Worm (Caenorhabditis elegans) whole organism, late embryonic: ENCODE data around the gene exos-4.1.

Source experiments
- C08G9.2 ChIP-seq: sonication (generic microtip); optimal IDR thresholded peaks from 2 replicates; lab custom pipeline; 2016; ENCODE audit warnings: mild to moderate bottlenecking, missing genetic modification characterization, moderate library complexity, missing compliant biosample characterization
- C38D4.7 ChIP-seq: fragments of 200-800 bp; sonication (Bioruptor generic); optimal IDR thresholded peaks from 2 replicates; lab custom pipeline; 2018; ENCODE audit warnings: mild to moderate bottlenecking, missing genetic modification characterization, moderate library complexity, missing compliant biosample characterization
- F13H6.1 ChIP-seq: sonication (generic microtip); optimal IDR thresholded peaks from 2 replicates; lab custom pipeline; 2016; ENCODE audit warnings: missing genetic modification characterization, missing compliant biosample characterization
- K09A11.1 ChIP-seq: sonication (generic microtip); optimal IDR thresholded peaks from 2 replicates; lab custom pipeline; 2017; ENCODE audit warnings: antibody characterized with exemption, mild to moderate bottlenecking, missing genetic modification characterization, missing compliant biosample characterization; ENCODE audit not compliant: insufficient read depth
- T23F11.4 ChIP-seq: fragments of 200-800 bp; sonication (Bioruptor generic); optimal IDR thresholded peaks from 2 replicates; lab custom pipeline; 2018; ENCODE audit warnings: mild to moderate bottlenecking, missing genetic modification characterization, missing compliant biosample characterization
- Y22D7AL.16 ChIP-seq: sonication (generic microtip); optimal IDR thresholded peaks from 2 replicates; lab custom pipeline; 2016; ENCODE audit warnings: missing genetic modification characterization, missing compliant biosample characterization
- ama-1 ChIP-seq: fragments of 150-350 bp; optimal IDR thresholded peaks from 2 replicates; lab custom pipeline; 2014
- ceh-2 ChIP-seq: sonication (generic microtip); optimal IDR thresholded peaks from 2 replicates; lab custom pipeline; 2016; ENCODE audit warnings: missing genotype, missing genetic modification characterization, missing compliant biosample characterization
- ceh-24 ChIP-seq: sonication (generic microtip); optimal IDR thresholded peaks from 2 replicates; lab custom pipeline; 2016; ENCODE audit warnings: mild to moderate bottlenecking, missing genetic modification characterization, missing compliant biosample characterization
- ceh-30 ChIP-seq: fragments of 150-350 bp; optimal IDR thresholded peaks from 2 replicates; lab custom pipeline; 2014; ENCODE audit warnings: missing biosample characterization, missing genetic modification characterization
- ceh-45 ChIP-seq: fragments of 200-800 bp; sonication (Bioruptor generic); IDR thresholded peaks from 2 replicates; pipeline ENCODE4 v1.3.6; 2022; ENCODE audit warnings: missing genetic modification reagents, missing genetic modification characterization, missing compliant biosample characterization
- ceh-9 ChIP-seq: sonication (generic microtip); optimal IDR thresholded peaks from 2 replicates; lab custom pipeline; 2016; ENCODE audit warnings: mild to moderate bottlenecking, missing genetic modification characterization, inconsistent platforms, missing compliant biosample characterization
- elt-2 ChIP-seq: sonication (generic microtip); optimal IDR thresholded peaks from 2 replicates; lab custom pipeline; 2016; ENCODE audit warnings: missing genetic modification reagents, missing genetic modification characterization, missing compliant biosample characterization
- fkh-10 ChIP-seq: fragments of 150-350 bp; optimal IDR thresholded peaks from 2 replicates; lab custom pipeline; 2014; ENCODE audit warnings: missing biosample characterization, missing genetic modification reagents, missing genetic modification characterization
- hlh-13 ChIP-seq: fragments of 200-800 bp; sonication (Bioruptor generic); optimal IDR thresholded peaks from 2 replicates; lab custom pipeline; 2018; ENCODE audit warnings: mild to moderate bottlenecking, missing genetic modification characterization, missing compliant biosample characterization
- hlh-15 ChIP-seq: sonication (generic microtip); optimal IDR thresholded peaks from 2 replicates; lab custom pipeline; 2016; ENCODE audit warnings: missing genetic modification characterization, missing compliant biosample characterization
- hlh-8 ChIP-seq: sonication (generic microtip); optimal IDR thresholded peaks from 2 replicates; lab custom pipeline; 2016; ENCODE audit warnings: missing genotype, missing genetic modification characterization, missing compliant biosample characterization
- lin-11 ChIP-seq: fragments of 200-800 bp; sonication (Bioruptor generic); optimal IDR thresholded peaks from 2 replicates; lab custom pipeline; 2018; ENCODE audit warnings: mild to moderate bottlenecking, missing genetic modification characterization, missing compliant biosample characterization
- madf-2 ChIP-seq: sonication (generic microtip); optimal IDR thresholded peaks from 2 replicates; lab custom pipeline; 2017; ENCODE audit warnings: missing genetic modification characterization, missing compliant biosample characterization
- mec-3 ChIP-seq: sonication (generic microtip); optimal IDR thresholded peaks from 2 replicates; lab custom pipeline; 2016; ENCODE audit warnings: borderline replicate concordance, missing genetic modification characterization, missing compliant biosample characterization
- nfya-1 ChIP-seq: sonication (generic microtip); optimal IDR thresholded peaks from 2 replicates; lab custom pipeline; 2017; ENCODE audit warnings: missing genetic modification characterization, mild to moderate bottlenecking, missing compliant biosample characterization, antibody characterized with exemption, moderate library complexity
- nhr-232 ChIP-seq: sonication (generic microtip); optimal IDR thresholded peaks from 2 replicates; lab custom pipeline; 2016; ENCODE audit warnings: missing genetic modification characterization, missing compliant biosample characterization
- odd-2 ChIP-seq: sonication (generic microtip); optimal IDR thresholded peaks from 2 replicates; lab custom pipeline; 2017; ENCODE audit warnings: antibody characterized with exemption, mild to moderate bottlenecking, missing genetic modification characterization, missing compliant biosample characterization
- pat-9 ChIP-seq: fragments of 200-800 bp; sonication (Bioruptor generic); optimal IDR thresholded peaks from 2 replicates; lab custom pipeline; 2018; ENCODE audit warnings: mild to moderate bottlenecking, missing genetic modification characterization, moderate library complexity, missing compliant biosample characterization
- pha-4 ChIP-seq: fragments of 150-350 bp; optimal IDR thresholded peaks from 2 replicates; lab custom pipeline; 2018; ENCODE audit warnings: missing biosample characterization, missing genetic modification reagents, missing genetic modification characterization
- pqm-1 ChIP-seq: sonication (generic microtip); optimal IDR thresholded peaks from 2 replicates; lab custom pipeline; 2016; ENCODE audit warnings: missing genetic modification characterization, missing compliant biosample characterization
- pros-1 ChIP-seq: fragments of 150-350 bp; optimal IDR thresholded peaks from 2 replicates; lab custom pipeline; 2014; ENCODE audit warnings: missing biosample characterization, missing genetic modification reagents, missing genetic modification characterization
- ref-2 ChIP-seq: sonication (generic microtip); optimal IDR thresholded peaks from 2 replicates; lab custom pipeline; 2016; ENCODE audit warnings: missing genetic modification characterization, missing compliant biosample characterization
- rnt-1 ChIP-seq: sonication (generic microtip); optimal IDR thresholded peaks from 2 replicates; lab custom pipeline; 2016; ENCODE audit warnings: missing genetic modification characterization, missing compliant biosample characterization
- syd-9 ChIP-seq: sonication (generic microtip); optimal IDR thresholded peaks from 2 replicates; lab custom pipeline; 2016; ENCODE audit warnings: mild to moderate bottlenecking, missing genetic modification characterization, moderate library complexity, missing compliant biosample characterization
- ttx-3 ChIP-seq: sonication (generic microtip); optimal IDR thresholded peaks from 2 replicates; lab custom pipeline; 2016; ENCODE audit warnings: missing genetic modification reagents, missing genetic modification characterization, missing compliant biosample characterization
- unc-3 ChIP-seq, 2 experiments: fragments of 200-800 bp in 1 of 2; sonication (Bioruptor generic) in 1 of 2; sonication (generic microtip) in 1 of 2; conservative IDR thresholded peaks in 1 of 2; optimal IDR thresholded peaks in 1 of 2; 2 replicates each; pipeline versions ENCODE4 v1.3.6 to Lab custom; 2016 to 2022; ENCODE audit warnings: missing compliant biosample characterization in 2 of 2, missing genetic modification characterization in 2 of 2, missing genetic modification reagents in 1 of 2
- unc-55 ChIP-seq: sonication (generic microtip); optimal IDR thresholded peaks from 2 replicates; lab custom pipeline; 2017; ENCODE audit warnings: missing biosample characterization, missing genetic modification reagents, missing genetic modification characterization
- zip-5 ChIP-seq: sonication (generic microtip); optimal IDR thresholded peaks from 2 replicates; lab custom pipeline; 2016; ENCODE audit warnings: missing genetic modification characterization, missing compliant biosample characterization

Gene exos-4.1

ce11 chrIV:13098652-13099051, at the start of gene exos-4.1, which contains the start of the genes dli-1 and tin-9.2 (continued):
- TF ChIP-seq syd-9 (tag; lab: Kevin White, UChicago) (no peak), ceh-45 (GFP tag; lab: Robert Waterston, UW) (no peak), ref-2 (tag; lab: Kevin White, UChicago) (no peak), pqm-1 (no peak), nhr-232 (tag; lab: Kevin White, UChicago) (no peak), C38D4.7 (no peak), fkh-10 (GFP tag; lab: Kevin White, UChicago) (no peak)
- TF ChIP-seq, all 69 proteins: peak for 8

ce11 chrIV:13051073-13051472, 47.7 kb upstream of the exos-4.1 start, which contains the start of gene scl-11:
TSS of gene scl-11 (plus strand) at chrIV:13051373.
- TF ChIP-seq C08G9.2 (no peak), hlh-13 (no peak), nfya-1 (tag; lab: Kevin White, UChicago) (no peak), K09A11.1 (tag; lab: Kevin White, UChicago) (no peak), ceh-9 (tag; lab: Kevin White, UChicago) (no peak), lin-11 (tag; lab: Kevin White, UChicago) (no peak), madf-2 (tag; lab: Kevin White, UChicago) (no peak), hlh-15 (tag; lab: Kevin White, UChicago) (no peak), ceh-2 (tag; lab: Kevin White, UChicago) (no peak), F13H6.1 (tag; lab: Kevin White, UChicago) (no peak), hlh-8 (tag; lab: Kevin White, UChicago) (no peak), ttx-3 (no peak), unc-3 (GFP tag; conservative IDR thresholded peaks at IDR 0.05; lab: Robert Waterston, UW) (no peak), unc-3 (tag; optimal IDR thresholded peaks at IDR 0.05; lab: Kevin White, UChicago) (no peak), rnt-1 (no peak)

DNA sequence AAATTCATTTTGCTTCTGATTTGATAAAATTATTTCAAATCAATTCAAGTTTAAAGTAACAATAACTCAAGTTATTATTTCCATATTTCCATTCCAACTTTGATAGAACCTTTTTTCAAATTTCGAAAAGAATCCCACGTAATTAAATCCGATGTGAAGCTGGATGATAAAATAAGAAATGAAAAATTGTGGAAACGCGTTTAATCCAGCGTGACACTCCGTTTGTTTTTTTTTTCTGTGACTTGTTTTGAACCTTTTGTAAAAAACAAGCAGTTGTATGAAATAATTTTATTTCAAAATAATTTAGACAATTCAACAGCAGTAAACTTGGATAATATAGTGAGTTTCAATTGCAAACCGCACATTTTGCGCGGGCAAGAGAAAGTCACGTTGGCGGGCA, 46.2 kb upstream of the exos-4.1 start, which contains the start of gene F49E11.7:
Gene F49E11.7 (plus strand): TSS at position 301 of the 400 bp plus-strand sequence.
- TF ChIP-seq C08G9.2 (no peak), ceh-24 (tag; lab: Kevin White, UChicago) (no peak), ceh-9 (tag; lab: Kevin White, UChicago) (no peak), Y22D7AL.16 (tag; lab: Kevin White, UChicago) (no peak), pha-4 (no peak), odd-2 (tag; lab: Kevin White, UChicago) (no peak), elt-2 (tag; lab: Kevin White, UChicago) (no peak)

DNA sequence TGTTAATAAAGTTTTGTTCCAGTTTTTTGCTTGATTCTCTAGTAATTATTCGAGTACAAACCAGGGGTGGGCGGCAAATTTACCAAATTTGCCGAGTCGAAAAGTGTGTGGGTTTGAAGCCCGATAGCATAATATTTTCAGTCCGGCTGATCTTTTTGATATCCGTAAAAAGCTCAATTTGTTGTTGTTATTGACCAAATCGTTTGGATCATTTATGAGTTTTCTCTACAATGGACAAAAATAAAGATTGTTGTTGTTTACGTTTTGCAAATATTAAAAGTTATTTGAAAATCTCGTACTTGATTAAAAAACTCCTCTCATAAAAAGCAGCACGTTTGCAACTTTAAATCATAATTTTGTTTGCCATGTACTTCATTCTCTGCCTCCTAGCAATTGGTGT, 42.8 kb upstream of the exos-4.1 start, which contains the start of gene scl-1:
Gene scl-1 (plus strand): TSS at position 301 of the 400 bp plus-strand sequence.
- no peak for TF ChIP-seq nhr-232 (tag; lab: Kevin White, UChicago)
- TF ChIP-seq pros-1 (tag; lab: Kevin White, UChicago), result no peak
- TF ChIP-seq nfya-1 (tag; lab: Kevin White, UChicago), result no peak
- no peak for TF ChIP-seq zip-5 (tag; lab: Kevin White, UChicago)
- TF ChIP-seq mec-3 (tag; lab: Kevin White, UChicago), result no peak
- TF ChIP-seq syd-9 (tag; lab: Kevin White, UChicago), result no peak
- no peak for TF ChIP-seq ceh-30 (tag; lab: Kevin White, UChicago)
- no peak for TF ChIP-seq Y22D7AL.16 (tag; lab: Kevin White, UChicago)
- TF ChIP-seq ama-1 (lab: Kevin White, UChicago), result no peak
- no peak for TF ChIP-seq T23F11.4 (GFP tag; lab: Kevin White, UChicago)
- TF ChIP-seq ceh-45 (GFP tag; lab: Robert Waterston, UW), result no peak
- no peak for TF ChIP-seq pat-9 (tag; lab: Kevin White, UChicago)
- TF ChIP-seq unc-55 (GFP tag; lab: Kevin White, UChicago), result no peak
- TF ChIP-seq, all 69 proteins: peak for 0
